Fruit fly (Drosophila melanogaster): ENCODE results near the gene CG14830.
A peak's percentile ranks its signal among the peaks of the same experiment; 100 is the strongest.

Gene CG14830

DNA sequence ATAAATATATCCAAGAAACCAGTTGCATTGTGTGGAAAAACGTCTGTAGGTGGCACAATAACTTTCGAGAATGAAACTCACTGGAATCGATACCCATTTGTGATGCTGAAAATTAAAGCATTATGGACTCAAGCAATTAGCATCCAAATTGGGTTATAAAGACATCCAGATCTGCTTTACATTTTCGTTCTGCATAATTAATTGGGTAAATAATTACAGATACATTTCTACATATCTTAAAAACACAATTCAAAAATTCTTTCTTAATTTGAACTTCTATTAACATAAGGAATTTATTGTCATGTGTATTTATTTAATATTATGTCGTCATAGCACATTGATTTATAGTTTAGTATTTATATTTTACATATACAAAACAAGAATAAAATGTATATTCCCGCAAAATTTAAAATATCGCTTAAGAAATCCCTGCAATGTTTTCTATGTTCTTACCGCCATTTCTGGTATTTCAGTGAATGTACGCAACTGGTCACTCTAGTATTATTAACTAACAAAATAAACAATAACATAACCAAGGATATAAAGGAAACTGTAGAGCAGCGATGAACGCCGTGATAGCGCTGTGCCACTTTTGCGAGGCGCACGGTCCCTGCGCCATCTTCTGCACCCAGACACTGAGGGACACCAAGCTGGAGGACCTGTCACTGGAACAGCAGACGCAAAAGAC, 25.5 kb downstream of the CG14830 start, which contains the start of the genes CG14829 and BHD:
TSS of gene CG14829 (minus strand) at position 51 of the 688 bp plus-strand sequence.
TSS of gene BHD (plus strand) at position 471 of the 688 bp plus-strand sequence.
- TF ChIP-seq Hr83 (GFP tag; optimal IDR thresholded peaks at IDR 0.05; ENCODE audit: poor library complexity, severe bottlenecking) (no peak), sage (GFP tag; optimal IDR thresholded peaks at IDR 0.05) (no peak), CG32264 (GFP tag; optimal IDR thresholded peaks at IDR 0.05) (no peak), dl (GFP tag; optimal IDR thresholded peaks at IDR 0.05; ENCODE audit: insufficient read depth in 1 of 2, partially characterized antibody in 2 of 2) (no peak), Sp1 (GFP tag; optimal IDR thresholded peaks at IDR 0.05) (no peak), OdsH (GFP tag; optimal IDR thresholded peaks at IDR 0.05) (no peak), psq (GFP tag; optimal IDR thresholded peaks at IDR 0.05) (no peak), HLH106 (tag; optimal IDR thresholded peaks at IDR 0.05) (no peak), foxo (GFP tag; optimal IDR thresholded peaks at IDR 0.05) (no peak), Rel (GFP tag; optimal IDR thresholded peaks at IDR 0.05) (no peak), Rel (tag; optimal IDR thresholded peaks at IDR 0.05) (peak; percentile 95), tai (GFP tag; optimal IDR thresholded peaks at IDR 0.05) (no peak), Myc (optimal IDR thresholded peaks at IDR 0.05) (peak; percentile 57)

DNA sequence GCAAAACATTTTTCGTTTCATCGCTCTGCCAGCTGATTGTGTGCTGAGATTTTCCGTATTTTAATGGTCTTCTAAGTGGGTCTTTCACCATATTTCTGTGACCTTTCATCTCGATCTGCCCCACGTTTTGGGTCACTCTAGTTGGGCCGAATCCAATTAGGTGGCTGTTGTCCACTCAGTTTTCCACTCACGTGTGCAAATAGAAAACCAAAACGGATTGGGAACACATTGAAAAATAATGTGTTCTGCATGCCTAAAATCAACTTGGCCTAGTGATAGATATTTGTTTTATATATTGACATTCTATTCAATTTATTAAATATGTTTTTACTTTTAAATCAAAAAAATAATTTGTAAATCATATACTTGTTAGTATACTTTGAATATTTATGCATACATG, 29.5 kb downstream of the CG14830 start, which contains the start of gene CG14826:
TSS of gene CG14826 (plus strand) at position 301 of the 400 bp plus-strand sequence.
- TF ChIP-seq dl (GFP tag; optimal IDR thresholded peaks at IDR 0.05; ENCODE audit: insufficient read depth in 1 of 2, partially characterized antibody in 2 of 2) (no peak), dmrt93B (GFP tag; optimal IDR thresholded peaks at IDR 0.05) (no peak), woc (GFP tag; optimal IDR thresholded peaks at IDR 0.05) (no peak), OdsH (GFP tag; optimal IDR thresholded peaks at IDR 0.05) (no peak), fru (GFP tag; optimal IDR thresholded peaks at IDR 0.05) (no peak), brk (GFP tag; optimal IDR thresholded peaks at IDR 0.05) (no peak), Hr83 (GFP tag; optimal IDR thresholded peaks at IDR 0.05; ENCODE audit: poor library complexity, severe bottlenecking) (no peak), sage (GFP tag; optimal IDR thresholded peaks at IDR 0.05) (no peak), rgr (GFP tag; optimal IDR thresholded peaks at IDR 0.05) (no peak), Abd-B (GFP tag; optimal IDR thresholded peaks at IDR 0.05) (no peak), psq (GFP tag; optimal IDR thresholded peaks at IDR 0.05) (no peak), ey (GFP tag; optimal IDR thresholded peaks at IDR 0.05) (no peak), tai (GFP tag; optimal IDR thresholded peaks at IDR 0.05) (no peak), jim (GFP tag; optimal IDR thresholded peaks at IDR 0.05) (no peak), Dif (GFP tag; optimal IDR thresholded peaks at IDR 0.05; ENCODE audit: partially characterized antibody) (no peak), CG32264 (GFP tag; optimal IDR thresholded peaks at IDR 0.05) (no peak)
